Fruit fly (Drosophila melanogaster) whole organism, embryonic: Measurements from ENCODE around the gene STUB1.

Experiments used
- CG10979 ChIP-seq: fragments of 200-800 bp; sonication (Bioruptor generic); optimal IDR thresholded peaks from 2 replicates; lab custom pipeline; 2018; ENCODE audit warnings: missing biosample characterization, mild to moderate bottlenecking, missing genetic modification characterization, moderate library complexity
- CG12391 ChIP-seq: fragments of 200-800 bp; sonication (Bioruptor generic); optimal IDR thresholded peaks from 3 replicates; lab custom pipeline; 2018; ENCODE audit warnings: missing biosample characterization, mild to moderate bottlenecking, missing genetic modification characterization, moderate library complexity
- CG12659 ChIP-seq: fragments of 200-800 bp; sonication (Bioruptor generic); optimal IDR thresholded peaks from 3 replicates; lab custom pipeline; 2017; ENCODE audit warnings: mild to moderate bottlenecking, missing biosample characterization, missing genetic modification reagents, missing genetic modification characterization
- CG15479 ChIP-seq: fragments of 200-800 bp; sonication (Bioruptor generic); optimal IDR thresholded peaks from 3 replicates; lab custom pipeline; 2019; ENCODE audit warnings: missing biosample characterization, mild to moderate bottlenecking, missing genetic modification characterization, moderate library complexity
- CG1647 ChIP-seq: fragments of 200-800 bp; sonication (Bioruptor generic); optimal IDR thresholded peaks from 3 replicates; lab custom pipeline; 2016; ENCODE audit warnings: missing biosample characterization, missing genetic modification characterization
- CG18262 ChIP-seq: fragments of 200-800 bp; optimal IDR thresholded peaks from 3 replicates; lab custom pipeline; 2019; ENCODE audit warnings: missing biosample characterization, mild to moderate bottlenecking, missing genetic modification characterization, moderate library complexity
- CG18619 ChIP-seq: fragments of 200-800 bp; sonication (Bioruptor generic); optimal IDR thresholded peaks from 3 replicates; lab custom pipeline; 2017; ENCODE audit warnings: missing biosample characterization, mild to moderate bottlenecking, missing genetic modification characterization
- CG2199 ChIP-seq: fragments of 200-800 bp; sonication (Bioruptor generic); IDR thresholded peaks from 3 replicates; pipeline ENCODE4 v1.3.6; 2022; ENCODE audit warnings: missing biosample characterization, missing genetic modification characterization
- CG3995 ChIP-seq: fragments of 200-800 bp; sonication (Bioruptor generic); optimal IDR thresholded peaks from 3 replicates; lab custom pipeline; 2016; ENCODE audit warnings: missing biosample characterization, missing genetic modification characterization
- CG4404 ChIP-seq: fragments of 200-800 bp; sonication (Bioruptor generic); IDR thresholded peaks from 2 replicates; pipeline ENCODE4 v1.3.6; 2022; ENCODE audit warnings: missing biosample characterization, missing genetic modification characterization
- CG4854 ChIP-seq: fragments of 200-800 bp; sonication (Bioruptor generic); optimal IDR thresholded peaks from 2 replicates; lab custom pipeline; 2016; ENCODE audit warnings: missing biosample characterization, missing genetic modification characterization, inconsistent platforms
- CG7271 ChIP-seq: fragments of 200-800 bp; sonication (Bioruptor generic); optimal IDR thresholded peaks from 2 replicates; lab custom pipeline; 2018; ENCODE audit warnings: missing biosample characterization, mild to moderate bottlenecking, missing genetic modification characterization, moderate library complexity
- CG7556 ChIP-seq: fragments of 200-800 bp; sonication (Bioruptor generic); optimal IDR thresholded peaks from 2 replicates; lab custom pipeline; 2017; ENCODE audit warnings: missing biosample characterization, mild to moderate bottlenecking, missing genetic modification characterization
- CG7786 ChIP-seq: fragments of 200-800 bp; sonication (Bioruptor generic); optimal IDR thresholded peaks from 2 replicates; lab custom pipeline; 2016; ENCODE audit warnings: missing biosample characterization, missing genetic modification characterization
- CG9876 ChIP-seq: fragments of 200-800 bp; sonication (Bioruptor generic); optimal IDR thresholded peaks from 2 replicates; lab custom pipeline; 2016; ENCODE audit warnings: missing biosample characterization, missing genetic modification characterization
- D19B ChIP-seq: fragments of 200-800 bp; sonication (Bioruptor generic); optimal IDR thresholded peaks from 2 replicates; lab custom pipeline; 2017; ENCODE audit warnings: missing biosample characterization, mild to moderate bottlenecking, missing genetic modification characterization
- Elba2 ChIP-seq: fragments of 200-800 bp; sonication (Bioruptor generic); optimal IDR thresholded peaks from 3 replicates; lab custom pipeline; 2016; ENCODE audit warnings: missing biosample characterization, missing genetic modification characterization
- Ets65A ChIP-seq: fragments of 200-800 bp; sonication (Bioruptor generic); peaks from one replicate; lab custom pipeline; 2016; ENCODE audit warnings: missing biosample characterization, missing genetic modification characterization
- Fer1 ChIP-seq: fragments of 200-800 bp; sonication (Bioruptor generic); optimal IDR thresholded peaks from 2 replicates; lab custom pipeline; 2017; ENCODE audit warnings: missing biosample characterization, mild to moderate bottlenecking, missing genetic modification characterization
- Fer2 ChIP-seq: fragments of 200-800 bp; sonication (Bioruptor generic); optimal IDR thresholded peaks from 2 replicates; lab custom pipeline; 2018; ENCODE audit warnings: missing biosample characterization, mild to moderate bottlenecking, missing genetic modification characterization, moderate library complexity
- Gug ChIP-seq: fragments of 200-800 bp; sonication (Bioruptor generic); IDR thresholded peaks from 4 replicates; pipeline ENCODE4 v1.3.6; 2022; ENCODE audit warnings: missing biosample characterization, missing genetic modification characterization
- HLHmδ ChIP-seq: fragments of 200-800 bp; sonication (Bioruptor generic); optimal IDR thresholded peaks from 2 replicates; lab custom pipeline; 2018; ENCODE audit warnings: missing biosample characterization, mild to moderate bottlenecking, missing genetic modification characterization, moderate library complexity
- Kr ChIP-seq: fragments of 200-800 bp; sonication (Bioruptor generic); optimal IDR thresholded peaks from 2 replicates; lab custom pipeline; 2017; ENCODE audit warnings: missing biosample characterization, mild to moderate bottlenecking, missing genetic modification characterization
- Lhr ChIP-seq: fragments of 200-800 bp; sonication (Bioruptor generic); optimal IDR thresholded peaks from 3 replicates; lab custom pipeline; 2017; ENCODE audit warnings: mild to moderate bottlenecking, missing biosample characterization, missing genetic modification reagents, missing genetic modification characterization
- Myb ChIP-seq: fragments of 200-800 bp; sonication (Bioruptor generic); optimal IDR thresholded peaks from 2 replicates; lab custom pipeline; 2016; ENCODE audit warnings: missing biosample characterization, missing genetic modification characterization
- Nf-YB ChIP-seq: fragments of 200-800 bp; sonication (Bioruptor generic); optimal IDR thresholded peaks from 3 replicates; lab custom pipeline; 2019; ENCODE audit warnings: missing biosample characterization, mild to moderate bottlenecking, missing genetic modification characterization, moderate library complexity
- Nf-YC ChIP-seq: fragments of 200-800 bp; optimal IDR thresholded peaks from 3 replicates; lab custom pipeline; 2019; ENCODE audit warnings: missing biosample characterization, mild to moderate bottlenecking, missing genetic modification characterization, moderate library complexity
- Taf1 ChIP-seq: fragments of 200-800 bp; sonication (Bioruptor generic); IDR thresholded peaks from 2 replicates; pipeline ENCODE4 v1.3.6; 2022; ENCODE audit warnings: missing biosample characterization, missing genetic modification characterization
- Xrp1 ChIP-seq: fragments of 200-800 bp; sonication (Bioruptor generic); IDR thresholded peaks from 2 replicates; pipeline ENCODE4 v1.3.6; 2022; ENCODE audit warnings: missing biosample characterization, missing genetic modification characterization
- al ChIP-seq: fragments of 200-800 bp; sonication (Bioruptor generic); IDR thresholded peaks from 2 replicates; pipeline ENCODE4 v1.3.6; 2022; ENCODE audit warnings: missing biosample characterization, missing genetic modification characterization
- crp ChIP-seq, 2 experiments: fragments of 200-800 bp; sonication (Bioruptor generic); optimal IDR thresholded peaks; 2 replicates in 1 of 2; 3 replicates in 1 of 2; lab custom pipeline; 2017; ENCODE audit warnings: missing biosample characterization in 2 of 2, missing genetic modification characterization in 2 of 2, mild to moderate bottlenecking in 1 of 2, moderate library complexity in 1 of 2
- esg ChIP-seq: fragments of 200-800 bp; sonication (Bioruptor generic); conservative IDR thresholded peaks from 2 replicates; pipeline ENCODE4 v1.3.6; 2022; ENCODE audit warnings: missing biosample characterization, missing genetic modification characterization
- inv ChIP-seq: fragments of 200-800 bp; sonication (Bioruptor generic); IDR thresholded peaks from 2 replicates; pipeline ENCODE4 v1.3.6; 2022; ENCODE audit warnings: missing biosample characterization, missing genetic modification characterization; ENCODE audit not compliant: partially characterized antibody
- ken ChIP-seq: fragments of 200-800 bp; sonication (Bioruptor generic); IDR thresholded peaks from 3 replicates; pipeline ENCODE4 v1.3.6; 2022; ENCODE audit warnings: missing biosample characterization, missing genetic modification characterization
- knrl ChIP-seq: fragments of 200-800 bp; sonication (Bioruptor generic); IDR thresholded peaks from 3 replicates; pipeline ENCODE4 v1.3.6; 2022; ENCODE audit warnings: missing biosample characterization, missing genetic modification characterization; ENCODE audit not compliant: partially characterized antibody
- lilli ChIP-seq: fragments of 200-800 bp; sonication (Bioruptor generic); optimal IDR thresholded peaks from 3 replicates; lab custom pipeline; 2016; ENCODE audit warnings: missing biosample characterization, missing genetic modification characterization
- luna ChIP-seq: fragments of 200-800 bp; sonication (Bioruptor generic); optimal IDR thresholded peaks from 2 replicates; lab custom pipeline; 2016; ENCODE audit warnings: missing biosample characterization, missing genetic modification characterization
- onecut ChIP-seq: fragments of 200-800 bp; sonication (Bioruptor generic); IDR thresholded peaks from 2 replicates; pipeline ENCODE4 v1.3.6; 2022; ENCODE audit warnings: missing biosample characterization, missing genetic modification characterization
- pnt ChIP-seq: fragments of 200-800 bp; sonication (Bioruptor generic); optimal IDR thresholded peaks from 3 replicates; lab custom pipeline; 2016; ENCODE audit warnings: missing biosample characterization, missing genetic modification characterization
- pros ChIP-seq: fragments of 200-800 bp; sonication (Bioruptor generic); optimal IDR thresholded peaks from 3 replicates; lab custom pipeline; 2019; ENCODE audit warnings: missing biosample characterization, mild to moderate bottlenecking, missing genetic modification characterization, moderate library complexity
- pzg ChIP-seq: fragments of 200-800 bp; sonication (Bioruptor generic); optimal IDR thresholded peaks from 3 replicates; lab custom pipeline; 2018; ENCODE audit warnings: missing biosample characterization, mild to moderate bottlenecking, missing genetic modification characterization, moderate library complexity
- row ChIP-seq: fragments of 200-800 bp; sonication (Bioruptor generic); IDR thresholded peaks from 3 replicates; pipeline ENCODE4 v1.3.6; 2022; ENCODE audit warnings: missing biosample characterization, missing genetic modification characterization
- run ChIP-seq: fragments of 200-800 bp; sonication (Bioruptor generic); optimal IDR thresholded peaks from 3 replicates; lab custom pipeline; 2018; ENCODE audit warnings: missing biosample characterization, mild to moderate bottlenecking, missing genetic modification characterization
- sd ChIP-seq: fragments of 200-800 bp; sonication (Bioruptor generic); optimal IDR thresholded peaks from 3 replicates; lab custom pipeline; 2018; ENCODE audit warnings: missing biosample characterization, mild to moderate bottlenecking, missing genetic modification characterization, moderate library complexity
- slp2 ChIP-seq: fragments of 200-800 bp; sonication (Bioruptor generic); optimal IDR thresholded peaks from 2 replicates; lab custom pipeline; 2016; ENCODE audit warnings: missing biosample characterization, missing genetic modification characterization
- ssp ChIP-seq: fragments of 200-800 bp; sonication (Bioruptor generic); IDR thresholded peaks from 2 replicates; pipeline ENCODE4 v1.3.6; 2022; ENCODE audit warnings: missing biosample characterization, missing genetic modification characterization
- tap ChIP-seq: fragments of 200-800 bp; optimal IDR thresholded peaks from 3 replicates; lab custom pipeline; 2019; ENCODE audit warnings: missing biosample characterization, mild to moderate bottlenecking, missing genetic modification characterization, moderate library complexity
- tin ChIP-seq: fragments of 200-800 bp; sonication (Bioruptor generic); optimal IDR thresholded peaks from 3 replicates; lab custom pipeline; 2016; ENCODE audit warnings: missing biosample characterization, missing genetic modification characterization
- vfl ChIP-seq: fragments of 200-800 bp; sonication (Bioruptor generic); optimal IDR thresholded peaks from 2 replicates; lab custom pipeline; 2016; ENCODE audit warnings: missing biosample characterization, missing genetic modification characterization
- vvl ChIP-seq: fragments of 200-800 bp; sonication (Bioruptor generic); IDR thresholded peaks from 2 replicates; pipeline ENCODE4 v1.3.6; 2022; ENCODE audit warnings: missing biosample characterization, missing genetic modification characterization

Gene STUB1

dm6 chr2L:10442048-10442790 lies 4.9 kb downstream of the STUB1 start, which contains the start of gene loh (continued):
- no peak for TF ChIP-seq sd
- no peak for TF ChIP-seq CG3995
- peak; percentile 49 for TF ChIP-seq Nf-YB (GFP tag; lab: Kevin White, UChicago)
- no peak for TF ChIP-seq run (tag; lab: Kevin White, UChicago)
- peak; percentile 0 for TF ChIP-seq Ets65A (GFP tag; lab: Kevin White, UChicago)
- TF ChIP-seq tin = peak; percentile 61
- TF ChIP-seq Xrp1 (GFP tag; lab: Robert Waterston, UW) = peak; percentile 57; the same call in 1 of the 2 replicates
- TF ChIP-seq CG10979 (tag; lab: Kevin White, UChicago) = peak; percentile 76
- TF ChIP-seq row (GFP tag; lab: Robert Waterston, UW) = peak; percentile 76
- no peak for TF ChIP-seq CG7786 (GFP tag; lab: Kevin White, UChicago)
- no peak for TF ChIP-seq ssp (GFP tag; lab: Robert Waterston, UW)
- TF ChIP-seq onecut = 0 out of 2 replicates have a peak, but pooled peaks have one; percentile 28
- no peak for TF ChIP-seq Elba2 (GFP tag; lab: Kevin White, UChicago)
- TF ChIP-seq slp2 (GFP tag; lab: Kevin White, UChicago) = no peak
- peak; percentile 85 for TF ChIP-seq CG18262 (tag; lab: Kevin White, UChicago)
- no peak for TF ChIP-seq HLHmδ (GFP tag; lab: Kevin White, UChicago)
- no peak for TF ChIP-seq CG15479
- TF ChIP-seq Lhr (GFP tag; lab: Kevin White, UChicago) = no peak
- TF ChIP-seq CG12391 (tag; lab: Kevin White, UChicago) = peak; percentile 64
- TF ChIP-seq pros (GFP tag; lab: Kevin White, UChicago) = no peak
- no peak for TF ChIP-seq knrl (GFP tag; lab: Robert Waterston, UW)
- TF ChIP-seq CG12659 (GFP tag; lab: Kevin White, UChicago) = peak; percentile 63
- no peak for TF ChIP-seq crp (GFP tag; optimal IDR thresholded peaks at IDR 0.05; lab: Kevin White, UChicago)
- peak; percentile 51 for TF ChIP-seq Fer1 (GFP tag; lab: Kevin White, UChicago)
- TF ChIP-seq inv (GFP tag; lab: Robert Waterston, UW) = no peak
- TF ChIP-seq Taf1 (GFP tag; lab: Robert Waterston, UW) = 0 out of 2 replicates have a peak, but pooled peaks have one; percentile 26
- TF ChIP-seq CG4854 (GFP tag; lab: Kevin White, UChicago) = no peak
- TF ChIP-seq esg (GFP tag; lab: Robert Waterston, UW) = peak; percentile 25; the same call in 1 of the 2 replicates
- no peak for TF ChIP-seq vfl
- TF ChIP-seq tap (tag; lab: Kevin White, UChicago) = no peak
- peak; percentile 2 for TF ChIP-seq Fer2 (tag; lab: Kevin White, UChicago)
- no peak for TF ChIP-seq luna
- TF ChIP-seq Myb (GFP tag; lab: Kevin White, UChicago) = no peak
- no peak for TF ChIP-seq CG4404 (GFP tag; lab: Robert Waterston, UW)
- no peak for TF ChIP-seq pzg
- no peak for TF ChIP-seq CG7271 (tag; lab: Kevin White, UChicago)
- TF ChIP-seq ken (GFP tag; lab: Robert Waterston, UW) = 0 out of 3 replicates have a peak, but pooled peaks have one; percentile 10
- TF ChIP-seq CG7556 (GFP tag; lab: Kevin White, UChicago) = peak; percentile 84
- TF ChIP-seq Nf-YC (tag; lab: Kevin White, UChicago) = peak; percentile 52
- no peak for TF ChIP-seq pnt (GFP tag; lab: Kevin White, UChicago)
- no peak for TF ChIP-seq al
- TF ChIP-seq Kr = no peak
- TF ChIP-seq CG18619 (GFP tag; lab: Kevin White, UChicago) = peak; percentile 41
- peak; percentile 22 for TF ChIP-seq lilli (GFP tag; lab: Kevin White, UChicago)
- no peak for TF ChIP-seq CG2199 (GFP tag; lab: Robert Waterston, UW)
- TF ChIP-seq vvl (GFP tag; lab: Robert Waterston, UW) = no peak
- TF ChIP-seq CG1647 = no peak
- TF ChIP-seq CG9876 (GFP tag; lab: Kevin White, UChicago) = no peak
- peak; percentile 36 for TF ChIP-seq D19B (GFP tag; lab: Kevin White, UChicago)
- TF ChIP-seq Gug (GFP tag; lab: Robert Waterston, UW) = no peak
